Fruit fly (Drosophila melanogaster): ENCODE results near the gene prage.
A peak's percentile ranks its signal among the peaks of the same experiment; 100 is the strongest.

prage gene

DNA sequence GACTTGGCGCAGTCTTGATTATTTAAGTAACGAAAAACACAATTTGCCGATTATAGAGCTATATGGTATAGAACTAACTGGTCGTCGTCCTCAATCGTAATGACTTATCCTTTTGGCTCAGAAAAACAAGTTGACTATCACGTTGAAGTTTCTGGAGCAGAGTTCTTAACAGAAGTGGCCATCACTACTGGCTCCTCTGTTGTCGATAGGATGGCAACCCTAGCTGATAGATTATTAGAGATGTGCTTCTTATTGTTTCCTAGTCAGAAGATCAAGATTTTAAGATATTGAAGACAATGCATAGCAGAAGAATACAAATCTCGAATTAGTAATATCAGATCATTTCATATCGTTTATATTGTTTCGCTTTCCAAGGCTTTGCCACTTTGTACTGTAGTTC, 48.8 kb downstream of the prage start, which contains the start of gene CG14811:
CG14811 (minus strand) TSS at position 101 of the 400 bp plus-strand sequence.
- no peak for TF ChIP-seq zfh2 (GFP tag; optimal IDR thresholded peaks at IDR 0.05)
- no peak for TF ChIP-seq z (GFP tag; IDR thresholded peaks at IDR 0.05)
- peak; percentile 10 for TF ChIP-seq stwl (tag; optimal IDR thresholded peaks at IDR 0.05)
- TF ChIP-seq dpn (GFP tag; optimal IDR thresholded peaks at IDR 0.05): no peak
- peak; percentile 13 for TF ChIP-seq Sry-δ (GFP tag; optimal IDR thresholded peaks at IDR 0.05)
- TF ChIP-seq nom (GFP tag; optimal IDR thresholded peaks at IDR 0.05): no peak

DNA sequence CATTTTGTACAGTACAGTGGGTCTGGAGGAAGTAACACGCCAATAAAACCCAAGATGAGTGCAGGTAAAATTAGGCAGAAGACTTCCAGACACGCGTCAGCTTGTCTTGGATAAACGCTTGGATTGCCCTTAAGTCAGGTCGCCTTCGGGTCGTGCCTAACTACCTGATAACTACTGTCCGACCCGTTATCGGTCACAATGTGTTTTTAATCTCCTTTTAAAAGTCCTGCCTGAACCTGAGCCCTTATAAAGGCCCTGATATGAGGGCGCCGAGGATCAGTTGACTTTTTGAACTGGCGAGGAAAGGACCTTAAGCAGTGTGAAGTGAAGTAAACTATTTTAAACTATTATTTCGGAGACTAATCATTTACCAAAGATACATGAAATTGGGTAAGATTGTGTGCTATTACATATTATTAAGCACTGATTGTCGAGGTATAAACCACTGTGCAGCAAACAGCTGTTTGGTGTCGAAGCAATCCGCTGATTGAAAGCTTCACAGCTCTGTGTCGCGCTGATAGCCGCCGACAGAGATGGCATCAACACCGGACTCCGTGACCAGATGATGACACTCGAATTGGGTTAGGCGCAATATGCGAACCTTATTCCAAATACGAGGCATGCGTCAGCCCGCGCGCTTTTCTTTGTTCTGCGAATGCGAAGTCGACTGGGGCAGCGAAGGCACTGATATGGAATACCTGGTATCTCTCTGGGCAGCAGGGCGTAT, 50.5 kb downstream of the prage start:
- TF ChIP-seq CG15479 (GFP tag; optimal IDR thresholded peaks at IDR 0.05): peak; percentile 67
- peak; percentile 81 for TF ChIP-seq zen (tag; optimal IDR thresholded peaks at IDR 0.05)
- TF ChIP-seq CG3995 (GFP tag; optimal IDR thresholded peaks at IDR 0.05): peak; percentile 68
- TF ChIP-seq peb (GFP tag; IDR thresholded peaks at IDR 0.05): no peak
- no peak for TF ChIP-seq CG4820 (GFP tag; optimal IDR thresholded peaks at IDR 0.05)
- TF ChIP-seq ewg (GFP tag; optimal IDR thresholded peaks at IDR 0.05): no peak
- TF ChIP-seq cad (GFP tag; optimal IDR thresholded peaks at IDR 0.05): peak; percentile 71
- TF ChIP-seq tll (GFP tag; optimal IDR thresholded peaks at IDR 0.05): peak in 1 of 2 experiments; percentile 90
- peak; percentile 92 for TF ChIP-seq Neu2 (GFP tag; optimal IDR thresholded peaks at IDR 0.05; ENCODE audit: borderline replicate concordance)
- TF ChIP-seq crp (GFP tag; optimal IDR thresholded peaks at IDR 0.05): peak in 1 of 2 experiments; percentile 43
- TF ChIP-seq Dip3 (GFP tag; optimal IDR thresholded peaks at IDR 0.05): no peak
- 0 out of 4 replicates have a peak, but pooled peaks have one; percentile 70 for TF ChIP-seq chinmo (GFP tag; IDR thresholded peaks at IDR 0.05; ENCODE audit: partially characterized antibody)
- TF ChIP-seq Six4 (GFP tag; optimal IDR thresholded peaks at IDR 0.05): no peak

DNA sequence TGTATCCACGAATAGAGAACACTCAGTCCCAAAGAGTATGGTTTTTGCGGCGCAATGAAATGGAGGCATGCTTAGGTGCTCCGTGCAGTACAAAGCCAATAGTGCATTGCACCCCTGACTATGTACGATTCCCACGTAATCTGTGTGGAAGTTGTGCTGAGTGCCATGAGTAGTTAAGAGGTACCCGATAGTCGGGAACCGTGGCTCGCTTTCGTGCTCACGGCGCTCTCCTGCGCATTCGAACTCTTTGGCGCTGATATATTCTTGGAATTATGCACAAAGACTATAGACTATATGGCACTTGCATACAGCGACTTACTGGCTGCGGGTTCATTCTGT, 51.1 kb downstream of the prage start:
- TF ChIP-seq usp (GFP tag; optimal IDR thresholded peaks at IDR 0.05): no peak
- no peak for TF ChIP-seq CG6175 (GFP tag; IDR thresholded peaks at IDR 0.05)
- TF ChIP-seq dpn (GFP tag; optimal IDR thresholded peaks at IDR 0.05): peak in 1 of 2 experiments; percentile 15
- TF ChIP-seq CG5180 (GFP tag; optimal IDR thresholded peaks at IDR 0.05): no peak
- no peak for TF ChIP-seq az2 (GFP tag; optimal IDR thresholded peaks at IDR 0.05)
- no peak for TF ChIP-seq MTF-1 (GFP tag; optimal IDR thresholded peaks at IDR 0.05; ENCODE audit: borderline replicate concordance)
- TF ChIP-seq CkIIα-i1 (GFP tag; IDR thresholded peaks at IDR 0.05): no peak
- TF ChIP-seq CG8281 (tag; optimal IDR thresholded peaks at IDR 0.05): no peak
- TF ChIP-seq CG4854 (GFP tag; optimal IDR thresholded peaks at IDR 0.05): no peak
- peak; percentile 4 for TF ChIP-seq org-1 (GFP tag; optimal IDR thresholded peaks at IDR 0.05)
- no peak for TF ChIP-seq CG10654 (GFP tag; optimal IDR thresholded peaks at IDR 0.05)
- TF ChIP-seq lov (optimal IDR thresholded peaks at IDR 0.05): no peak
- no peak for TF ChIP-seq lov (GFP tag; IDR thresholded peaks at IDR 0.05)
- TF ChIP-seq Antp (GFP tag; optimal IDR thresholded peaks at IDR 0.05): peak; percentile 1
- no peak for TF ChIP-seq pan (optimal IDR thresholded peaks at IDR 0.05)
- peak in 1 of 2 experiments; percentile 15 for TF ChIP-seq pan (GFP tag; optimal IDR thresholded peaks at IDR 0.05 in 1 of 2, IDR thresholded peaks at IDR 0.05 in 1 of 2)
- no peak for TF ChIP-seq CG14014 (GFP tag; IDR thresholded peaks at IDR 0.05)
- TF ChIP-seq pum (GFP tag; optimal IDR thresholded peaks at IDR 0.05): no peak
- no peak for TF ChIP-seq ato (GFP tag; IDR thresholded peaks at IDR 0.05; ENCODE audit: partially characterized antibody)
- TF ChIP-seq CG14667 (GFP tag; IDR thresholded peaks at IDR 0.05): peak; percentile 27; the same call in 1 of the 2 replicates
- TF ChIP-seq Adf1 (GFP tag; IDR thresholded peaks at IDR 0.05): no peak
- no peak for TF ChIP-seq ind (GFP tag; optimal IDR thresholded peaks at IDR 0.05)
- no peak for TF ChIP-seq jigr1 (GFP tag; IDR thresholded peaks at IDR 0.05)
- no peak for TF ChIP-seq toy (GFP tag; IDR thresholded peaks at IDR 0.05)
- peak; percentile 24 for TF ChIP-seq Hmr (GFP tag; optimal IDR thresholded peaks at IDR 0.05)
- TF ChIP-seq CG5245 (GFP tag; optimal IDR thresholded peaks at IDR 0.05): no peak
- no peak for TF ChIP-seq Neu2 (GFP tag; optimal IDR thresholded peaks at IDR 0.05; ENCODE audit: borderline replicate concordance)
- no peak for TF ChIP-seq CG10431 (GFP tag; optimal IDR thresholded peaks at IDR 0.05)
- no peak for TF ChIP-seq CG17186 (GFP tag; optimal IDR thresholded peaks at IDR 0.05)
- TF ChIP-seq CG2678 (tag; optimal IDR thresholded peaks at IDR 0.05): peak; percentile 22
- TF ChIP-seq Hmx (GFP tag; optimal IDR thresholded peaks at IDR 0.05): no peak

All from whole organism, embryonic.